Fruit fly (Drosophila melanogaster) whole organism, embryonic: Measurements from ENCODE around the gene Pp1-87B.
A peak's percentile ranks its signal among the peaks of the same experiment; 100 is the strongest.

Experiments used
- CG10147 ChIP-seq: fragments of 200-800 bp; sonication (Bioruptor generic); optimal IDR thresholded peaks from 2 replicates; lab custom pipeline; 2019; ENCODE audit warnings: missing biosample characterization, mild to moderate bottlenecking, missing genetic modification characterization, moderate library complexity
- CG10959 ChIP-seq: fragments of 200-800 bp; sonication (Bioruptor generic); IDR thresholded peaks from 2 replicates; pipeline ENCODE4 v1.3.6; 2022; ENCODE audit warnings: missing biosample characterization, missing genetic modification characterization
- CG12659 ChIP-seq: fragments of 200-800 bp; sonication (Bioruptor generic); optimal IDR thresholded peaks from 3 replicates; lab custom pipeline; 2017; ENCODE audit warnings: mild to moderate bottlenecking, missing biosample characterization, missing genetic modification reagents, missing genetic modification characterization
- CG12942 ChIP-seq: fragments of 200-800 bp; sonication (Bioruptor generic); optimal IDR thresholded peaks from 3 replicates; lab custom pipeline; 2016; ENCODE audit warnings: missing biosample characterization, missing genetic modification characterization
- CG14710 ChIP-seq: fragments of 200-800 bp; sonication (Bioruptor generic); optimal IDR thresholded peaks from 3 replicates; lab custom pipeline; 2019; ENCODE audit warnings: missing biosample characterization, mild to moderate bottlenecking, missing genetic modification characterization, moderate library complexity
- CG17361 ChIP-seq: fragments of 200-800 bp; sonication (Bioruptor generic); IDR thresholded peaks from 3 replicates; pipeline ENCODE4 v1.3.6; 2022; ENCODE audit warnings: missing biosample characterization, missing genetic modification characterization
- CG17829 ChIP-seq: fragments of 200-800 bp; optimal IDR thresholded peaks from 2 replicates; lab custom pipeline; 2019; ENCODE audit warnings: missing biosample characterization, mild to moderate bottlenecking, missing genetic modification characterization, moderate library complexity
- CG2129 ChIP-seq: fragments of 200-800 bp; sonication (Bioruptor generic); IDR thresholded peaks from 2 replicates; pipeline ENCODE4 v1.3.6; 2022; ENCODE audit warnings: missing biosample characterization, missing genetic modification characterization; ENCODE audit not compliant: partially characterized antibody
- CG32532 ChIP-seq: fragments of 200-800 bp; sonication (Bioruptor generic); IDR thresholded peaks from 2 replicates; pipeline ENCODE4 v1.3.6; 2022; ENCODE audit warnings: missing biosample characterization, missing genetic modification characterization
- CG32767 ChIP-seq: fragments of 200-800 bp; sonication (Bioruptor generic); IDR thresholded peaks from 2 replicates; pipeline ENCODE4 v1.3.6; 2022; ENCODE audit warnings: missing biosample characterization, missing genetic modification characterization
- CG3281 ChIP-seq: fragments of 200-800 bp; sonication (Bioruptor generic); optimal IDR thresholded peaks from 3 replicates; lab custom pipeline; 2017; ENCODE audit warnings: missing biosample characterization, mild to moderate bottlenecking, missing genetic modification characterization
- CG4424 ChIP-seq: fragments of 200-800 bp; sonication (Bioruptor generic); optimal IDR thresholded peaks from 3 replicates; lab custom pipeline; 2016; ENCODE audit warnings: missing biosample characterization, missing genetic modification characterization
- CG7839 ChIP-seq: fragments of 200-800 bp; sonication (Bioruptor generic); optimal IDR thresholded peaks from 3 replicates; lab custom pipeline; 2018; ENCODE audit warnings: missing biosample characterization, mild to moderate bottlenecking, missing genetic modification characterization, moderate library complexity
- CG9932 ChIP-seq: fragments of 200-800 bp; sonication (Bioruptor generic); IDR thresholded peaks from 2 replicates; pipeline ENCODE4 v1.3.6; 2022; ENCODE audit warnings: missing biosample characterization, missing genetic modification characterization
- CoRest ChIP-seq: fragments of 200-800 bp; sonication (Bioruptor generic); optimal IDR thresholded peaks from 3 replicates; lab custom pipeline; 2018; ENCODE audit warnings: missing biosample characterization, mild to moderate bottlenecking, missing genetic modification characterization, moderate library complexity
- D19B ChIP-seq: fragments of 200-800 bp; sonication (Bioruptor generic); optimal IDR thresholded peaks from 2 replicates; lab custom pipeline; 2017; ENCODE audit warnings: missing biosample characterization, mild to moderate bottlenecking, missing genetic modification characterization
- Dek ChIP-seq: fragments of 200-800 bp; sonication (Bioruptor generic); optimal IDR thresholded peaks from 3 replicates; lab custom pipeline; 2019; ENCODE audit warnings: missing biosample characterization, mild to moderate bottlenecking, missing genetic modification characterization, moderate library complexity
- Doc2 ChIP-seq: fragments of 200-800 bp; sonication (Bioruptor generic); IDR thresholded peaks from 2 replicates; pipeline ENCODE4 v1.3.6; 2022; ENCODE audit warnings: missing biosample characterization, missing genetic modification characterization
- Dp ChIP-seq: fragments of 200-800 bp; sonication (Bioruptor generic); optimal IDR thresholded peaks from 2 replicates; lab custom pipeline; 2018; ENCODE audit warnings: missing biosample characterization, mild to moderate bottlenecking, missing genetic modification characterization, moderate library complexity
- Fer1 ChIP-seq: fragments of 200-800 bp; sonication (Bioruptor generic); optimal IDR thresholded peaks from 2 replicates; lab custom pipeline; 2017; ENCODE audit warnings: missing biosample characterization, mild to moderate bottlenecking, missing genetic modification characterization
- Fer3 ChIP-seq: fragments of 200-800 bp; sonication (Bioruptor generic); optimal IDR thresholded peaks from 2 replicates; lab custom pipeline; 2018; ENCODE audit warnings: missing biosample characterization, mild to moderate bottlenecking, missing genetic modification characterization, moderate library complexity
- GATAe ChIP-seq: fragments of 200-800 bp; sonication (Bioruptor generic); conservative IDR thresholded peaks from 2 replicates; pipeline ENCODE4 v1.3.6; 2022; ENCODE audit warnings: missing biosample characterization, missing genetic modification characterization
- Gug ChIP-seq: fragments of 200-800 bp; sonication (Bioruptor generic); IDR thresholded peaks from 4 replicates; pipeline ENCODE4 v1.3.6; 2022; ENCODE audit warnings: missing biosample characterization, missing genetic modification characterization
- HLHmδ ChIP-seq: fragments of 200-800 bp; sonication (Bioruptor generic); optimal IDR thresholded peaks from 2 replicates; lab custom pipeline; 2018; ENCODE audit warnings: missing biosample characterization, mild to moderate bottlenecking, missing genetic modification characterization, moderate library complexity
- Kr ChIP-seq: fragments of 200-800 bp; sonication (Bioruptor generic); optimal IDR thresholded peaks from 2 replicates; lab custom pipeline; 2017; ENCODE audit warnings: missing biosample characterization, mild to moderate bottlenecking, missing genetic modification characterization
- Lhr ChIP-seq: fragments of 200-800 bp; sonication (Bioruptor generic); optimal IDR thresholded peaks from 3 replicates; lab custom pipeline; 2017; ENCODE audit warnings: mild to moderate bottlenecking, missing biosample characterization, missing genetic modification reagents, missing genetic modification characterization
- MTF-1 ChIP-seq: fragments of 200-800 bp; sonication (Bioruptor generic); optimal IDR thresholded peaks from 2 replicates; lab custom pipeline; 2018; ENCODE audit warnings: missing biosample characterization, mild to moderate bottlenecking, missing genetic modification characterization, borderline replicate concordance
- Myb ChIP-seq: fragments of 200-800 bp; sonication (Bioruptor generic); optimal IDR thresholded peaks from 2 replicates; lab custom pipeline; 2016; ENCODE audit warnings: missing biosample characterization, missing genetic modification characterization
- NfI ChIP-seq: fragments of 200-800 bp; sonication (Bioruptor generic); optimal IDR thresholded peaks from 3 replicates; lab custom pipeline; 2018; ENCODE audit warnings: missing biosample characterization, mild to moderate bottlenecking, missing genetic modification characterization, moderate library complexity
- Optix ChIP-seq: fragments of 200-800 bp; sonication (Bioruptor generic); IDR thresholded peaks from 3 replicates; pipeline ENCODE4 v1.3.6; 2022; ENCODE audit warnings: missing biosample characterization, missing genetic modification characterization
- Sox100B ChIP-seq: fragments of 200-800 bp; sonication (Bioruptor generic); optimal IDR thresholded peaks from 3 replicates; lab custom pipeline; 2018; ENCODE audit warnings: missing biosample characterization, mild to moderate bottlenecking, missing genetic modification characterization
- Sry-β ChIP-seq: fragments of 200-800 bp; sonication (Bioruptor generic); optimal IDR thresholded peaks from 2 replicates; lab custom pipeline; 2018; ENCODE audit warnings: missing biosample characterization, mild to moderate bottlenecking, missing genetic modification characterization, moderate library complexity
- btn ChIP-seq: fragments of 200-800 bp; sonication (Bioruptor generic); optimal IDR thresholded peaks from 2 replicates; lab custom pipeline; 2016; ENCODE audit warnings: missing biosample characterization, missing genetic modification characterization
- dysf ChIP-seq: fragments of 200-800 bp; sonication (Bioruptor generic); IDR thresholded peaks from 3 replicates; pipeline ENCODE4 v1.3.6; 2022; ENCODE audit warnings: missing biosample characterization, missing genetic modification characterization
- ems ChIP-seq: fragments of 200-800 bp; sonication (Bioruptor generic); optimal IDR thresholded peaks from 3 replicates; lab custom pipeline; 2016; ENCODE audit warnings: missing biosample characterization, missing genetic modification characterization
- en ChIP-seq: fragments of 200-800 bp; sonication (Bioruptor generic); optimal IDR thresholded peaks from 2 replicates; lab custom pipeline; 2016; ENCODE audit warnings: missing biosample characterization, missing genetic modification characterization
- ewg ChIP-seq: fragments of 200-800 bp; sonication (Bioruptor generic); optimal IDR thresholded peaks from 3 replicates; lab custom pipeline; 2017; ENCODE audit warnings: mild to moderate bottlenecking, missing biosample characterization, missing genetic modification reagents, missing genetic modification characterization
- lbe ChIP-seq: fragments of 200-800 bp; sonication (Bioruptor generic); optimal IDR thresholded peaks from 2 replicates; lab custom pipeline; 2016; ENCODE audit warnings: missing biosample characterization, mild to moderate bottlenecking, missing genetic modification characterization
- nmo ChIP-seq: fragments of 200-800 bp; sonication (Bioruptor generic); optimal IDR thresholded peaks from 2 replicates; lab custom pipeline; 2018; ENCODE audit warnings: missing biosample characterization, mild to moderate bottlenecking, missing genetic modification characterization, moderate library complexity
- otp ChIP-seq: fragments of 200-800 bp; sonication (Bioruptor generic); IDR thresholded peaks from 3 replicates; pipeline ENCODE4, ENCODE4 v1.3.6; 2022; ENCODE audit warnings: missing biosample characterization, missing genetic modification characterization
- repo ChIP-seq: fragments of 200-800 bp; sonication (Bioruptor generic); optimal IDR thresholded peaks from 2 replicates; lab custom pipeline; 2016; ENCODE audit warnings: missing biosample characterization, missing genetic modification characterization
- run ChIP-seq: fragments of 200-800 bp; sonication (Bioruptor generic); optimal IDR thresholded peaks from 3 replicates; lab custom pipeline; 2018; ENCODE audit warnings: missing biosample characterization, mild to moderate bottlenecking, missing genetic modification characterization
- shn ChIP-seq: fragments of 200-800 bp; sonication (Bioruptor generic); optimal IDR thresholded peaks from 3 replicates; lab custom pipeline; 2016; ENCODE audit warnings: missing biosample characterization, missing genetic modification characterization
- sima ChIP-seq: fragments of 200-800 bp; sonication (Bioruptor generic); optimal IDR thresholded peaks from 2 replicates; lab custom pipeline; 2016; ENCODE audit warnings: missing biosample characterization, missing genetic modification characterization
- stwl ChIP-seq: fragments of 200-800 bp; sonication (Bioruptor generic); optimal IDR thresholded peaks from 3 replicates; lab custom pipeline; 2018; ENCODE audit warnings: missing biosample characterization, mild to moderate bottlenecking, missing genetic modification characterization, moderate library complexity
- sug ChIP-seq: fragments of 200-800 bp; optimal IDR thresholded peaks from 2 replicates; lab custom pipeline; 2019; ENCODE audit warnings: missing biosample characterization, mild to moderate bottlenecking, missing genetic modification characterization, moderate library complexity
- tll ChIP-seq, 2 experiments: fragments of 200-800 bp in 1 of 2; fragments of >200 bp in 1 of 2; sonication (Bioruptor generic) in 1 of 2; optimal IDR thresholded peaks; 2 replicates each; lab custom pipeline; 2017 to 2019; ENCODE audit warnings: missing biosample characterization in 2 of 2, missing genetic modification characterization in 2 of 2, mild to moderate bottlenecking in 1 of 2, moderate library complexity in 1 of 2
- unc-4 ChIP-seq: fragments of 200-800 bp; sonication (Bioruptor generic); IDR thresholded peaks from 2 replicates; pipeline ENCODE4 v1.3.6; 2022; ENCODE audit warnings: missing biosample characterization, missing genetic modification characterization; ENCODE audit not compliant: partially characterized antibody
- vfl ChIP-seq: fragments of 200-800 bp; sonication (Bioruptor generic); optimal IDR thresholded peaks from 2 replicates; lab custom pipeline; 2016; ENCODE audit warnings: missing biosample characterization, missing genetic modification characterization
- vnd ChIP-seq: fragments of 200-800 bp; sonication (Bioruptor generic); IDR thresholded peaks from 3 replicates; pipeline ENCODE4 v1.3.6; 2022; ENCODE audit warnings: missing biosample characterization, missing genetic modification characterization; ENCODE audit not compliant: partially characterized antibody

The Pp1-87B gene

DNA sequence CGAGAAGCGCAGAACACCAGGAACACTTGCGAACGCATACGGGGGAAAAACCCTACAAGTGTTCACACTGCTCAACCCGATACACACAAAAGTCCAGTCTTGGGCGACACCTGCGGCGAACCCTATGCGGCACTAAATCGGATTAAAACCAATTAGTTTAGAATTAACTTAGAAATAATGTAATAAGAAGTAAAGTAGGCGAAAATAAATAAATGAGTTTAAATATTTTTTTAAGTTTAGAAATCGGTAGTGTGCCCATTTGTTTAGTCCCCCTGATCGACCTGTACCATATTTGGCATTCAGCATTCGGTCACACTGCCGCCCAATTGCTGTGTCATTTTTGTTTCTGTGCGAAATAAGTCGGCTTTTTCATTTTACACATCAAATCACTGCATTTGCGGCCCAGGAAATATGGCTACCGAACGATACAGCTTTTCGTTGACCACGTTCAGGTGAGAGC is 5.3 kb upstream of the Pp1-87B start, which contains the start of gene Prosalpha2 (continued):
- TF ChIP-seq Sry-β (GFP tag; lab: Kevin White, UChicago): peak; percentile 19
- no peak for TF ChIP-seq CG7839 (tag; lab: Kevin White, UChicago)
- TF ChIP-seq CG3281 (GFP tag; lab: Kevin White, UChicago): no peak
- TF ChIP-seq CG32767 (GFP tag; lab: Robert Waterston, UW): peak; percentile 51
- no peak for TF ChIP-seq Dek (tag; lab: Kevin White, UChicago)
- no peak for TF ChIP-seq vnd (GFP tag; lab: Robert Waterston, UW)
- peak; percentile 43 for TF ChIP-seq NfI
- TF ChIP-seq repo (GFP tag; lab: Kevin White, UChicago): no peak
- peak; percentile 42 for TF ChIP-seq nmo (GFP tag; lab: Kevin White, UChicago)
- TF ChIP-seq unc-4 (GFP tag; lab: Robert Waterston, UW): no peak
- TF ChIP-seq otp (GFP tag; lab: Robert Waterston, UW): no peak
- TF ChIP-seq CG17361 (GFP tag; lab: Robert Waterston, UW): 0 out of 3 replicates have a peak, but pooled peaks have one; percentile 27
- no peak for TF ChIP-seq Kr (GFP tag; lab: Kevin White, UChicago)
- TF ChIP-seq CG9932 (GFP tag; lab: Robert Waterston, UW): no peak
- peak; percentile 20 for TF ChIP-seq Myb
- peak; percentile 74 for TF ChIP-seq CoRest (tag; lab: Kevin White, UChicago)
- no peak for TF ChIP-seq HLHmδ (GFP tag; lab: Kevin White, UChicago)
- peak; percentile 40 for TF ChIP-seq sug (tag; lab: Kevin White, UChicago)
- TF ChIP-seq en: no peak
- peak; percentile 32; the same call in 1 of the 3 replicates for TF ChIP-seq dysf (GFP tag; lab: Robert Waterston, UW)
- TF ChIP-seq CG12942 (GFP tag; lab: Kevin White, UChicago): no peak
- TF ChIP-seq GATAe (GFP tag; lab: Robert Waterston, UW): no peak
- peak; percentile 3 for TF ChIP-seq CG4424
- TF ChIP-seq btn (GFP tag; lab: Kevin White, UChicago): no peak
- peak; percentile 55 for TF ChIP-seq Dp
- TF ChIP-seq sima (GFP tag; lab: Kevin White, UChicago): no peak
- TF ChIP-seq D19B (GFP tag; lab: Kevin White, UChicago): no peak
- TF ChIP-seq run (tag; lab: Kevin White, UChicago): no peak
- TF ChIP-seq MTF-1 (GFP tag; lab: Kevin White, UChicago): no peak
- TF ChIP-seq lbe: no peak
- peak; percentile 21 for TF ChIP-seq Fer1 (GFP tag; lab: Kevin White, UChicago)
- peak; percentile 11 for TF ChIP-seq CG10147 (GFP tag; lab: Kevin White, UChicago)
- peak; percentile 1 for TF ChIP-seq Fer3
- TF ChIP-seq stwl (tag; lab: Kevin White, UChicago): peak; percentile 41
- TF ChIP-seq Sox100B (GFP tag; lab: Kevin White, UChicago): no peak
- no peak for TF ChIP-seq Doc2 (GFP tag; lab: Robert Waterston, UW)
- peak; percentile 68 for TF ChIP-seq CG12659 (GFP tag; lab: Kevin White, UChicago)
- TF ChIP-seq CG17829 (tag; lab: Kevin White, UChicago): peak; percentile 33
- TF ChIP-seq CG14710: peak; percentile 80
- no peak for TF ChIP-seq CG2129 (GFP tag; lab: Robert Waterston, UW)
- TF ChIP-seq tll (GFP tag; optimal IDR thresholded peaks at IDR 0.05; lab: Kevin White, UChicago): no peak
- no peak for TF ChIP-seq shn (GFP tag; lab: Kevin White, UChicago)
- peak; percentile 26 for TF ChIP-seq Lhr (GFP tag; lab: Kevin White, UChicago)
- TF ChIP-seq ems (GFP tag; lab: Kevin White, UChicago): no peak
- no peak for TF ChIP-seq Optix
- TF ChIP-seq CG10959 (GFP tag; lab: Robert Waterston, UW): no peak
- TF ChIP-seq vfl (GFP tag; lab: Kevin White, UChicago): no peak
- peak; percentile 30; the same call in 1 of the 2 replicates for TF ChIP-seq CG32532 (GFP tag; lab: Robert Waterston, UW)
- no peak; the same call in 3 of the 4 replicates for TF ChIP-seq Gug (GFP tag; lab: Robert Waterston, UW)
- TF ChIP-seq ewg (GFP tag; lab: Kevin White, UChicago): no peak
